Comparison of ENCODE assay signal across 3 worm cellular contexts in genomic region chrII:14401098-14401497, ce11.
TF ChIP-seq lines count a peak whose summit lies in the region.

No protein-coding gene starts in this region.

TF ChIP-seq in whole organism, L3 larva, 47 proteins besides CTCF, POLR2A, EP300 and RAD21:
- TF ChIP-seq ama-1 (optimal IDR thresholded peaks at IDR 0.05; lab: Kevin White, UChicago) (peak; percentile 87), ceh-82 (tag; optimal IDR thresholded peaks at IDR 0.05; lab: Kevin White, UChicago) (no peak)
TF ChIP-seq in whole organism, L3 larva: peak in this region for 1.

TF ChIP-seq in whole organism, L4 larva, 104 proteins besides CTCF, POLR2A, EP300 and RAD21:
- TF ChIP-seq ama-1 (optimal IDR thresholded peaks at IDR 0.05; lab: Kevin White, UChicago) (peak; percentile 36), nhr-25 (tag; optimal IDR thresholded peaks at IDR 0.05; lab: Kevin White, UChicago; ENCODE audit: borderline replicate concordance, insufficient read depth) (no peak), mes-2 (tag; optimal IDR thresholded peaks at IDR 0.05; lab: Kevin White, UChicago; ENCODE audit: poor library complexity, severe bottlenecking) (peak; percentile 69)

TF ChIP-seq in whole organism, young adult, 124 proteins besides CTCF, POLR2A, EP300 and RAD21:
- TF ChIP-seq pha-4 (tag; optimal IDR thresholded peaks at IDR 0.05; lab: Kevin White, UChicago) (no peak), ceh-40 (GFP tag; IDR thresholded peaks at IDR 0.05; lab: Robert Waterston, UW) (no peak), mcd-1 (GFP tag; IDR thresholded peaks at IDR 0.05; lab: Robert Waterston, UW) (no peak), Y53G8AR.9 (GFP tag; conservative IDR thresholded peaks at IDR 0.05; lab: Robert Waterston, UW) (0 out of 2 replicates have a peak, but pooled peaks have one; percentile 15), ama-1 (optimal IDR thresholded peaks at IDR 0.05; lab: Kevin White, UChicago) (peak; percentile 26), ama-1 (GFP tag; optimal IDR thresholded peaks at IDR 0.05; lab: Kevin White, UChicago) (no peak), Y67H2A.10 (GFP tag; conservative IDR thresholded peaks at IDR 0.05; lab: Robert Waterston, UW) (no peak)
TF ChIP-seq in whole organism, young adult: peak in this region for 2.
